Worm (Caenorhabditis elegans) whole organism, L2 larva: ENCODE measurements around the gene spat-1.

Source experiments
- gmeb-1 ChIP-seq: fragments of 150-350 bp; optimal IDR thresholded peaks from 2 replicates; lab custom pipeline; 2014; ENCODE audit warnings: missing biosample characterization, missing genetic modification characterization
- lin-39 ChIP-seq: fragments of 150-350 bp; optimal IDR thresholded peaks from 2 replicates; lab custom pipeline; 2014; ENCODE audit warnings: missing biosample characterization, missing genetic modification reagents, missing genetic modification characterization
- lsy-2 ChIP-seq, 2 experiments: fragments of 150-350 bp in 1 of 2; sonication (generic microtip) in 1 of 2; optimal IDR thresholded peaks; 2 replicates each; lab custom pipeline; 2014 to 2017; ENCODE audit warnings: missing biosample characterization in 2 of 2, missing genetic modification characterization in 2 of 2
- nhr-21 ChIP-seq: fragments of 150-350 bp; optimal IDR thresholded peaks from 2 replicates; lab custom pipeline; 2014; ENCODE audit warnings: missing biosample characterization, missing genetic modification characterization
- nhr-237 ChIP-seq: fragments of 150-350 bp; optimal IDR thresholded peaks from 2 replicates; lab custom pipeline; 2014; ENCODE audit warnings: missing biosample characterization, missing genetic modification characterization
- nhr-77 ChIP-seq: fragments of 150-350 bp; optimal IDR thresholded peaks from 2 replicates; lab custom pipeline; 2014; ENCODE audit warnings: missing biosample characterization, missing genetic modification characterization
- unc-62 ChIP-seq: fragments of 150-350 bp; optimal IDR thresholded peaks from 2 replicates; lab custom pipeline; 2014; ENCODE audit warnings: missing biosample characterization, missing genetic modification reagents, missing genetic modification characterization

- TF ChIP-seq nhr-237 (tag; lab: Kevin White, UChicago) (no peak), nhr-77 (no peak), lsy-2 (tag; optimal IDR thresholded peaks at IDR 0.05; lab: Kevin White, UChicago) (no peak), nhr-21 (tag; lab: Kevin White, UChicago) (no peak), lin-39 (no peak), unc-62 (no peak), gmeb-1 (tag; lab: Kevin White, UChicago) (no peak)
Observed at ce11 chrII:14506245-14506644, 22.3 kb upstream of the spat-1 start, which contains the start of gene K10H10.12.
